Worm (Caenorhabditis elegans): ENCODE measurements around the gene W02H5.19.

- TF ChIP-seq nfya-1 (tag; optimal IDR thresholded peaks at IDR 0.05; ENCODE audit: borderline replicate concordance, insufficient read depth) (no peak), dpl-1 (GFP tag; optimal IDR thresholded peaks at IDR 0.05) (no peak), pha-4 (tag; optimal IDR thresholded peaks at IDR 0.05) (no peak), nhr-80 (tag; optimal IDR thresholded peaks at IDR 0.05) (no peak), ama-1 (optimal IDR thresholded peaks at IDR 0.05) (no peak), ama-1 (GFP tag; optimal IDR thresholded peaks at IDR 0.05) (no peak), snpc-1.3 (tag; optimal IDR thresholded peaks at IDR 0.05; ENCODE audit: insufficient read depth) (no peak), Y53F4B.3 (GFP tag; IDR thresholded peaks at IDR 0.05) (no peak), rpc-1 (optimal IDR thresholded peaks at IDR 0.05) (no peak), rpc-1 (tag; optimal IDR thresholded peaks at IDR 0.05) (no peak)
Observed at ce11 chrV:2683497-2683896, 44.8 kb downstream of the W02H5.19 start.
